Worm (Caenorhabditis elegans): ENCODE data around the gene abcf-1.

abcf-1 gene

ce11 chrV:12752407-12752806 is 10.8 kb downstream of the abcf-1 start, which contains the start of gene C15C8.8:
C15C8.8 (minus strand) TSS chrV:12752507.
- no peak for TF ChIP-seq attf-5 (GFP tag; optimal IDR thresholded peaks at IDR 0.05)
- no peak for TF ChIP-seq Y53F4B.3 (GFP tag; IDR thresholded peaks at IDR 0.05)
- TF ChIP-seq nfya-2 (GFP tag; IDR thresholded peaks at IDR 0.05) = no peak
- TF ChIP-seq F52B5.7 (tag; optimal IDR thresholded peaks at IDR 0.05) = no peak
- no peak for TF ChIP-seq cebp-1 (GFP tag; IDR thresholded peaks at IDR 0.05)
- TF ChIP-seq cebp-1 (tag; optimal IDR thresholded peaks at IDR 0.05) = no peak
- TF ChIP-seq Y67H2A.10 (GFP tag; conservative IDR thresholded peaks at IDR 0.05) = no peak
- no peak for TF ChIP-seq tbx-9 (tag; optimal IDR thresholded peaks at IDR 0.05; ENCODE audit: borderline replicate concordance)
- no peak for TF ChIP-seq ceh-100 (GFP tag; IDR thresholded peaks at IDR 0.05)
- TF ChIP-seq K12H6.12 (tag; optimal IDR thresholded peaks at IDR 0.05) = no peak
- TF ChIP-seq ztf-18 (tag; optimal IDR thresholded peaks at IDR 0.05) = no peak
- TF ChIP-seq ets-4 (GFP tag; optimal IDR thresholded peaks at IDR 0.05) = no peak
- no peak for TF ChIP-seq atf-7 (tag; optimal IDR thresholded peaks at IDR 0.05)

- TF ChIP-seq hrde-1 (tag; optimal IDR thresholded peaks at IDR 0.05; ENCODE audit: borderline replicate concordance) (no peak), madf-6 (GFP tag; IDR thresholded peaks at IDR 0.05) (no peak), F57A8.1 (GFP tag; optimal IDR thresholded peaks at IDR 0.05) (no peak), F52B5.7 (tag; optimal IDR thresholded peaks at IDR 0.05) (no peak), lin-26 (GFP tag; IDR thresholded peaks at IDR 0.05) (no peak), die-1 (tag; optimal IDR thresholded peaks at IDR 0.05) (no peak), atf-7 (tag; optimal IDR thresholded peaks at IDR 0.05) (no peak), rec-8 (tag; optimal IDR thresholded peaks at IDR 0.05) (no peak), mes-4 (tag; optimal IDR thresholded peaks at IDR 0.05) (no peak), fkh-3 (tag; optimal IDR thresholded peaks at IDR 0.05) (no peak), rcor-1 (GFP tag; IDR thresholded peaks at IDR 0.05) (no peak), dpff-1 (tag; optimal IDR thresholded peaks at IDR 0.05) (no peak), athp-1 (tag; optimal IDR thresholded peaks at IDR 0.05) (no peak), tlf-1 (GFP tag; optimal IDR thresholded peaks at IDR 0.05) (no peak), let-526 (GFP tag; IDR thresholded peaks at IDR 0.05) (no peak), ceh-79 (tag; optimal IDR thresholded peaks at IDR 0.05) (no peak), ama-1 (optimal IDR thresholded peaks at IDR 0.05) (no peak), ama-1 (GFP tag; optimal IDR thresholded peaks at IDR 0.05) (no peak)
Observed at ce11 chrV:12751495-12752050, 11.6 kb downstream of the abcf-1 start, which contains the start of gene C15C8.6. C15C8.6 (minus strand) TSS chrV:12751545.

ce11 chrV:12749558-12749957 is 13.6 kb downstream of the abcf-1 start:
- TF ChIP-seq cebp-1 (GFP tag; IDR thresholded peaks at IDR 0.05) = no peak
- no peak for TF ChIP-seq cebp-1 (tag; optimal IDR thresholded peaks at IDR 0.05)
- no peak for TF ChIP-seq mcd-1 (GFP tag; IDR thresholded peaks at IDR 0.05)
- no peak for TF ChIP-seq Y67H2A.10 (GFP tag; conservative IDR thresholded peaks at IDR 0.05)
- no peak for TF ChIP-seq bed-1 (GFP tag; IDR thresholded peaks at IDR 0.05)
- TF ChIP-seq unc-62 (GFP tag; optimal IDR thresholded peaks at IDR 0.05) = no peak
- TF ChIP-seq ztf-18 (tag; optimal IDR thresholded peaks at IDR 0.05) = no peak
- no peak for TF ChIP-seq nhr-80 (tag; optimal IDR thresholded peaks at IDR 0.05)

- TF ChIP-seq Y67H2A.10 (GFP tag; conservative IDR thresholded peaks at IDR 0.05) (no peak), unc-130 (GFP tag; optimal IDR thresholded peaks at IDR 0.05) (no peak), him-1 (tag; optimal IDR thresholded peaks at IDR 0.05) (no peak), ztf-18 (tag; optimal IDR thresholded peaks at IDR 0.05) (no peak), zfh-2 (GFP tag; conservative IDR thresholded peaks at IDR 0.05) (no peak), F33H1.4 (GFP tag; IDR thresholded peaks at IDR 0.05) (no peak), tlf-1 (GFP tag; optimal IDR thresholded peaks at IDR 0.05) (no peak), sea-2 (GFP tag; IDR thresholded peaks at IDR 0.05) (no peak), snpc-3.4 (tag; optimal IDR thresholded peaks at IDR 0.05) (no peak), nhr-179 (tag; optimal IDR thresholded peaks at IDR 0.05) (no peak), mel-28 (tag; optimal IDR thresholded peaks at IDR 0.05; ENCODE audit: borderline replicate concordance) (no peak), ztf-25 (GFP tag; IDR thresholded peaks at IDR 0.05) (no peak), nfya-2 (GFP tag; IDR thresholded peaks at IDR 0.05) (no peak)
Observed at ce11 chrV:12747856-12748255, 15.3 kb downstream of the abcf-1 start, which contains the start of gene C15C8.5. C15C8.5 (plus strand) TSS chrV:12748007.
